Fruit fly (Drosophila melanogaster) whole organism, pupa: ENCODE results near the gene Cpr100A.

Experiments used
- CG10348 ChIP-seq: fragments of 200-800 bp; sonication (Bioruptor generic); IDR thresholded peaks from 2 replicates; pipeline ENCODE4 v1.3.6; 2022; ENCODE audit warnings: missing biosample characterization, missing genetic modification characterization
- CG12605 ChIP-seq: fragments of 200-800 bp; sonication (Bioruptor generic); IDR thresholded peaks from 2 replicates; pipeline ENCODE4 v1.3.6; 2022; ENCODE audit warnings: missing biosample characterization, missing genetic modification characterization
- CG13204 ChIP-seq: fragments of 200-800 bp; sonication (Bioruptor generic); optimal IDR thresholded peaks from 2 replicates; lab custom pipeline; 2018; ENCODE audit warnings: missing biosample characterization, mild to moderate bottlenecking, missing genetic modification characterization, moderate library complexity
- CG14655 ChIP-seq: fragments of 200-800 bp; sonication (Bioruptor generic); optimal IDR thresholded peaks from 3 replicates; lab custom pipeline; 2017; ENCODE audit warnings: mild to moderate bottlenecking, missing biosample characterization, missing genetic modification reagents, missing genetic modification characterization
- CG15710 ChIP-seq: fragments of 200-800 bp; sonication (Bioruptor generic); optimal IDR thresholded peaks from 2 replicates; lab custom pipeline; 2018; ENCODE audit warnings: missing biosample characterization, mild to moderate bottlenecking, missing genetic modification characterization, moderate library complexity
- CG17806 ChIP-seq: fragments of 200-800 bp; sonication (Bioruptor generic); optimal IDR thresholded peaks from 2 replicates; lab custom pipeline; 2018; ENCODE audit warnings: missing biosample characterization, mild to moderate bottlenecking, missing genetic modification characterization, moderate library complexity
- CG32121 ChIP-seq: fragments of 200-800 bp; sonication (Bioruptor generic); IDR thresholded peaks from 2 replicates; pipeline ENCODE4 v1.3.6; 2022; ENCODE audit warnings: missing biosample characterization, missing genetic modification characterization
- CG34367 ChIP-seq: fragments of 200-800 bp; sonication (Bioruptor generic); optimal IDR thresholded peaks from 2 replicates; lab custom pipeline; 2018; ENCODE audit warnings: missing biosample characterization, mild to moderate bottlenecking, missing genetic modification characterization
- CG4496 ChIP-seq: fragments of 200-800 bp; sonication (Bioruptor generic); IDR thresholded peaks from 3 replicates; pipeline ENCODE4 v1.3.6; 2022; ENCODE audit warnings: missing biosample characterization, missing genetic modification characterization
- CG8159 ChIP-seq: fragments of 200-800 bp; sonication (Bioruptor generic); optimal IDR thresholded peaks from 3 replicates; lab custom pipeline; 2018; ENCODE audit warnings: missing biosample characterization, mild to moderate bottlenecking, missing genetic modification characterization, moderate library complexity
- CG8301 ChIP-seq: fragments of 200-800 bp; sonication (Bioruptor generic); optimal IDR thresholded peaks from 2 replicates; lab custom pipeline; 2018; ENCODE audit warnings: missing biosample characterization, mild to moderate bottlenecking, missing genetic modification characterization
- CG9948 ChIP-seq: fragments of 200-800 bp; sonication (Bioruptor generic); optimal IDR thresholded peaks from 2 replicates; lab custom pipeline; 2018; ENCODE audit warnings: missing biosample characterization, mild to moderate bottlenecking, missing genetic modification characterization, moderate library complexity
- D1 ChIP-seq: fragments of 200-800 bp; sonication (Bioruptor generic); optimal IDR thresholded peaks from 2 replicates; lab custom pipeline; 2018; ENCODE audit warnings: missing biosample characterization, mild to moderate bottlenecking, missing genetic modification characterization, moderate library complexity
- EcR ChIP-seq: fragments of 200-800 bp; sonication (Bioruptor generic); optimal IDR thresholded peaks from 3 replicates; lab custom pipeline; 2019; ENCODE audit warnings: missing biosample characterization, missing genetic modification characterization, mild to moderate bottlenecking, moderate library complexity, missing genetic modification reagents
- Ets98B ChIP-seq: fragments of 200-800 bp; sonication (Bioruptor generic); IDR thresholded peaks from 2 replicates; pipeline ENCODE4 v1.3.6; 2022; ENCODE audit warnings: missing biosample characterization, missing genetic modification characterization
- Pif1A ChIP-seq: fragments of 200-800 bp; sonication (Bioruptor generic); optimal IDR thresholded peaks from 3 replicates; lab custom pipeline; 2016; ENCODE audit warnings: missing biosample characterization, missing genetic modification characterization
- Pif1B ChIP-seq: fragments of 200-800 bp; sonication (Bioruptor generic); optimal IDR thresholded peaks from 3 replicates; lab custom pipeline; 2016; ENCODE audit warnings: missing biosample characterization, missing genetic modification characterization
- Snoo ChIP-seq: fragments of 200-800 bp; sonication (Bioruptor generic); optimal IDR thresholded peaks from 3 replicates; lab custom pipeline; 2017; ENCODE audit warnings: missing biosample characterization, mild to moderate bottlenecking, missing genetic modification characterization, inconsistent platforms
- fd96Ca ChIP-seq: fragments of 200-800 bp; sonication (Bioruptor generic); IDR thresholded peaks from 3 replicates; pipeline ENCODE4 v1.3.6; 2022; ENCODE audit warnings: missing biosample characterization, missing genetic modification characterization
- gl ChIP-seq: fragments of 200-800 bp; sonication (Bioruptor generic); optimal IDR thresholded peaks from 2 replicates; lab custom pipeline; 2018; ENCODE audit warnings: missing biosample characterization, mild to moderate bottlenecking, missing genetic modification characterization
- rn ChIP-seq: fragments of 200-800 bp; sonication (Bioruptor generic); IDR thresholded peaks from 2 replicates; pipeline ENCODE4 v1.3.6; 2022; ENCODE audit warnings: missing biosample characterization, missing genetic modification characterization

Gene Cpr100A

DNA sequence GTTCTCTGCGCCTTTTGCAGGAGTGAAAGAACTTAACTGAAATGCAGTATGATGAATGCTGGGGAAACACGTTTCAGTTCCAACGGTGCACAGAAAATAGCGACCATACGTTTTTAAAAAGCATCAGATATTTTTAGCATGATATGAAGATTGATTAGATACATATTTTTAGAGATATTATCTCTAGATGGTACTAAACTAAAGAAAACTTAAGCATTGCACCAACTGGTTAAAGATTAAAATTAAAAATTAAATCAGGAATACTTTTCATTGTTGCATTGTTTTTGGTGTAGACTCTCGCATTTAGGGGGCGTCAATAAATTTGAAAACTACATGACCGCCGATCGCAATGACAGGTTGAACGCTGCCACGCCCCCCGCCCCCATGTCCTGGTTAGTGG, 23.6 kb upstream of the Cpr100A start:
- TF ChIP-seq Pif1B (GFP tag; lab: Kevin White, UChicago) = peak; percentile 10
- peak; percentile 34 for TF ChIP-seq CG9948 (tag; lab: Kevin White, UChicago)
- TF ChIP-seq EcR = no peak
- TF ChIP-seq CG17806 (tag; lab: Kevin White, UChicago) = peak; percentile 53
- TF ChIP-seq rn (GFP tag; lab: Robert Waterston, UW) = no peak
- no peak for TF ChIP-seq gl
- TF ChIP-seq CG32121 (GFP tag; lab: Robert Waterston, UW) = no peak
- no peak for TF ChIP-seq Ets98B (GFP tag; lab: Robert Waterston, UW)
- peak; percentile 69 for TF ChIP-seq CG15710 (tag; lab: Kevin White, UChicago)
- peak; percentile 72 for TF ChIP-seq CG8159 (tag; lab: Kevin White, UChicago)
- TF ChIP-seq CG34367 (tag; lab: Kevin White, UChicago) = peak; percentile 38

DNA sequence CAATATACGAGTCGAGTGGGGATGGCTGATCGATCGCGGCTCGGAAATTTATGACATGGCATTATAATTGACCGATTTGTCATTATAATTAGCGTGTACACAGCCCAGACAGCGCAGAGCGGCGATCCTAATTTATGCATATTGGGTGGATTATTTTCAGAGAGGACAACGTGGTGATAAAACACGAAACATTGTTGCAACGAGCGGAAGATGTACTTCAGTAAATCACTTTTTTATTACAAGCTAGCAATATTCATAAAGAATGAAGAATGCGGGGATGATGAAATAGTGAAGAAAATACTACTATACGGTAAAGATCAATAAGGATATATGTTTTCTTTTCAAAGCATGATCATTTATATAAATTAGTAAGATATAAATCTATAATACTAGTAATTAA, 22.9 kb upstream of the Cpr100A start:
- no peak for TF ChIP-seq CG15710 (tag; lab: Kevin White, UChicago)
- no peak for TF ChIP-seq D1 (tag; lab: Kevin White, UChicago)
- TF ChIP-seq Snoo = no peak
- no peak for TF ChIP-seq Pif1B (GFP tag; lab: Kevin White, UChicago)
- TF ChIP-seq rn (GFP tag; lab: Robert Waterston, UW) = no peak
- TF ChIP-seq CG13204 (GFP tag; lab: Kevin White, UChicago) = no peak
- no peak for TF ChIP-seq Ets98B (GFP tag; lab: Robert Waterston, UW)
- no peak for TF ChIP-seq CG4496
- no peak for TF ChIP-seq CG9948 (tag; lab: Kevin White, UChicago)
- TF ChIP-seq CG10348 (GFP tag; lab: Robert Waterston, UW) = no peak
- no peak for TF ChIP-seq fd96Ca (GFP tag; lab: Robert Waterston, UW)
- no peak for TF ChIP-seq CG17806 (tag; lab: Kevin White, UChicago)
- no peak for TF ChIP-seq gl
- TF ChIP-seq CG14655 (GFP tag; lab: Kevin White, UChicago) = no peak
- no peak for TF ChIP-seq CG34367 (tag; lab: Kevin White, UChicago)

DNA sequence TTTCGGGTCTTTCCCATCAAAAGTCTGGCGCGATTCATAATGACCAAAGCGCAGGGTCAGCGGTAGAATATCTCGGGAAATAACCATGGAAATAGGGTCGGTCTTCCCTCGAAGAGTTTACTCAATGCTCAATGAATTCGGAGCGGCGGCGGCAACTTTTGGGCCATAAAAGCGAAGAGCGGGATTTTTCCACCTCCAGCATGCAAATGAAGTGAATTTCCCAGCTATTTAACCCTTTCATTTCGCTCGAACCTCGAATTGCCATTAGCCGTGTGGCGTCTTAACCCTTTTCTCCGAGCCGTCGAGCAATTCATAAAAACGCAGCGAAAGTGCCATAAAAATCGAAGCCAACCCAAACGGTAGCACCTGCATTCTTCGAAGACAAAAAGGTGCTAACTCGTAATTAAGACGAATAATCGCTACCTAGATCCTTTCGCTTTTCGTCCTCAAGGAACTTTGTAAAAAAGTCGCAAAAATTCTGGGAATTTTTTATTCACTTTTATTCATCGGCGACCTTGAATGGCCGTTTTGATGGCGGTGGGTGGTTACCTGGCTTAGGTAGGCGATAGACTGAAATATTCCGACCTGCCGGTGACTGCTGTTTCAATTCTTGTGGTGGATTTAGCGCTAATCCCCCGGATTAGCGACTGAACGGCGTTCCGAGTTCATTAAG, 17.7 kb upstream of the Cpr100A start:
- TF ChIP-seq Ets98B (GFP tag; lab: Robert Waterston, UW) (no peak), Pif1B (GFP tag; lab: Kevin White, UChicago) (no peak), CG8301 (tag; lab: Kevin White, UChicago) (no peak), CG17806 (tag; lab: Kevin White, UChicago) (no peak), Snoo (no peak), CG10348 (GFP tag; lab: Robert Waterston, UW) (no peak)

DNA sequence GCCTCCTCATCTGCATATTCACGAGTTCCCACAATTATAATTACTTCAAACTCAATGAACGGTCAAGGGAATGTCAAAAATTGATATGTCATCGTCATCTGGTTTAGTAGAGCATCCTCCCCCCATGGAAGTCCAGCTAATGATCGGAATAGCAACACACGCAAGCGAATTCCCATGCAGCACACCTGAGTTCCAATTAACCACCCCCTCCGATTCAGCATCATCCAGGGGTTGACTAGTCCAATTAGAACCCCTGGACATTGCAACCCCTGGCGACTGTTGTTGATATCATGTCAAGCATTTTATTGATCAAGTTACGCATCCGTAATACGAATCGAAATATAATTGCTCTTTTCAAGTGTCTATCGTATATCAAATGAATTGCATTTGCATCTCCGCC, 16.9 kb upstream of the Cpr100A start:
- TF ChIP-seq CG12605 (GFP tag; lab: Robert Waterston, UW) = no peak
- no peak for TF ChIP-seq CG32121 (GFP tag; lab: Robert Waterston, UW)
- no peak for TF ChIP-seq Pif1A
- no peak for TF ChIP-seq CG8301 (tag; lab: Kevin White, UChicago)
- TF ChIP-seq EcR = no peak
- no peak for TF ChIP-seq CG17806 (tag; lab: Kevin White, UChicago)
- no peak for TF ChIP-seq Snoo
- no peak for TF ChIP-seq CG34367 (tag; lab: Kevin White, UChicago)
- no peak for TF ChIP-seq CG8159 (tag; lab: Kevin White, UChicago)
- no peak for TF ChIP-seq CG14655 (GFP tag; lab: Kevin White, UChicago)
- no peak for TF ChIP-seq rn (GFP tag; lab: Robert Waterston, UW)
- no peak for TF ChIP-seq CG9948 (tag; lab: Kevin White, UChicago)
- no peak for TF ChIP-seq Ets98B (GFP tag; lab: Robert Waterston, UW)
- TF ChIP-seq gl = no peak
- no peak for TF ChIP-seq CG15710 (tag; lab: Kevin White, UChicago)
- TF ChIP-seq CG10348 (GFP tag; lab: Robert Waterston, UW) = no peak

DNA sequence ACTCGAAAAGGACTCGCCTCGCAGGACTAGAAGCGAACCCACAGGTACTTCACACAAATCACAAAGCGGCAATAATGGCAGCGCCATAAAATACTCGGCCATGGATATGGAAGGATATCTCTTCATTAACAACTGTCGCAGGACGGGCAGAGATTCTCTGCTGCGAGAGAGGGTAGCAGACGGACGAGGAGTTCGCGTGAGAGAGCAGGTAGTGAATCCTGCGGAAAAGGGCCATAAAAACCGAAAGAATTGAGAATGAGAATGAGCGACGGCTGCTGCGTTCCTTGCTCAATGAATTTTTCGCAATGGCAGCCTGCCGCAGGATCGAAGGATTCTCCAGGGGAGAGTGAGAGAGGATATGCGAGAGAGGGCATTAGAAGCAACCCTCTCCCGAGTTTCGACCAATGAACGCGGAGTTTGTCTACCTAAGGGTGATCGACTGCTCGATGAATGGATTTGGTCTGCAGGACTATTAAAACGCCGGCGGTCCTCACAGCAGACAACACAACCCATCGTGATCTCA, 15.4 kb upstream of the Cpr100A start, which contains the start of gene tll:
TSS of gene tll (plus strand) at position 473 of the 523 bp plus-strand sequence.
- no peak for TF ChIP-seq CG8301 (tag; lab: Kevin White, UChicago)
- TF ChIP-seq CG8159 (tag; lab: Kevin White, UChicago) = no peak
- no peak for TF ChIP-seq CG34367 (tag; lab: Kevin White, UChicago)

DNA sequence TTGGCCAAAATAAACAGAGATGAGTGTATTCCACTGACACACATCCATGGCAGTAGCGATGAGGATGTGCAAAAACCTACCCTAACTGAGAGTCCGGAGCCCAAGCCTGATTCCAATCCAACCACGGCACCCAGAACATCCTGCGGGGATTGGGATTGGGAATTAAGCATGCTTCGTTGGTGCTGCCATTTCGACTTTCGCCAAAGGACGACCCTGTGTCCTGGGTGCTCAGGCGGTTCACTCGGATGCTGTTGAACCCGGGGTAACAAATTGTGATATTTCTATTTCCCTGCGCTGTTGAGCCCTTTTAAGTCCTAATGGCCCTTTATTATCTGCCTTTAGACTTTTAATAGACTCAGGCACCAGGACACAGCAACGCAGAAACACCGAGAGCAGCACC, 12.1 kb upstream of the Cpr100A start:
- TF ChIP-seq CG13204 (GFP tag; lab: Kevin White, UChicago) (no peak), CG8159 (tag; lab: Kevin White, UChicago) (no peak), CG15710 (tag; lab: Kevin White, UChicago) (no peak), CG32121 (GFP tag; lab: Robert Waterston, UW) (no peak), CG17806 (tag; lab: Kevin White, UChicago) (no peak), fd96Ca (GFP tag; lab: Robert Waterston, UW) (no peak), rn (GFP tag; lab: Robert Waterston, UW) (no peak), CG8301 (tag; lab: Kevin White, UChicago) (no peak), Pif1A (no peak)
